Worm (Caenorhabditis elegans) whole organism, late embryonic: ENCODE measurements around the gene srh-70.

ENCODE experiments used
- ama-1 ChIP-seq: fragments of 150-350 bp; optimal IDR thresholded peaks from 2 replicates; lab custom pipeline; 2014
- elt-2 ChIP-seq: sonication (generic microtip); optimal IDR thresholded peaks from 2 replicates; lab custom pipeline; 2016; ENCODE audit warnings: missing genetic modification reagents, missing genetic modification characterization, missing compliant biosample characterization

- TF ChIP-seq elt-2 (tag; lab: Kevin White, UChicago) (no peak), ama-1 (no peak)
These were observed 10.0 kb downstream of the srh-70 start, which contains the start of gene srh-67 for ce11 chrII:12508650-12509049.
